Worm (Caenorhabditis elegans): Measurements from ENCODE around the gene Y72A10A.1.

Gene Y72A10A.1

ce11 chrX:6138243-6138642 is at the start of gene Y72A10A.1:
Y72A10A.1 (minus strand) TSS chrX:6138343.
- TF ChIP-seq nhr-20 (tag; optimal IDR thresholded peaks at IDR 0.05) (no peak), zag-1 (tag; optimal IDR thresholded peaks at IDR 0.05) (no peak), blmp-1 (tag; optimal IDR thresholded peaks at IDR 0.05) (no peak), efl-1 (optimal IDR thresholded peaks at IDR 0.05) (no peak), efl-1 (GFP tag; optimal IDR thresholded peaks at IDR 0.05 in 1 of 2) (no peak), hlh-17 (GFP tag; optimal IDR thresholded peaks at IDR 0.05; ENCODE audit: borderline replicate concordance) (no peak), fkh-10 (GFP tag; optimal IDR thresholded peaks at IDR 0.05) (no peak), nhr-28 (tag; optimal IDR thresholded peaks at IDR 0.05) (no peak)

ce11 chrX:6187848-6188247 is 49.7 kb upstream of the Y72A10A.1 start, which contains the start of gene T13C5.10:
T13C5.10 (plus strand) TSS chrX:6188148.
- no peak for TF ChIP-seq tlp-1 (tag; optimal IDR thresholded peaks at IDR 0.05)
- TF ChIP-seq nhr-12 (tag; optimal IDR thresholded peaks at IDR 0.05), result no peak
- TF ChIP-seq ceh-8 (GFP tag; optimal IDR thresholded peaks at IDR 0.05), result no peak
- no peak for TF ChIP-seq sptf-1 (tag; optimal IDR thresholded peaks at IDR 0.05)
- no peak for TF ChIP-seq lir-3 (tag; optimal IDR thresholded peaks at IDR 0.05; ENCODE audit: poor library complexity)
- no peak for TF ChIP-seq zag-1 (tag; optimal IDR thresholded peaks at IDR 0.05)
- TF ChIP-seq unc-30 (tag; optimal IDR thresholded peaks at IDR 0.05), result no peak
- TF ChIP-seq unc-62 (GFP tag; optimal IDR thresholded peaks at IDR 0.05), result no peak
- no peak for TF ChIP-seq C16A3.4 (tag; optimal IDR thresholded peaks at IDR 0.05)
- no peak for TF ChIP-seq lin-35 (GFP tag; optimal IDR thresholded peaks at IDR 0.05)
- no peak for TF ChIP-seq fkh-4 (tag; optimal IDR thresholded peaks at IDR 0.05; ENCODE audit: borderline replicate concordance)
- TF ChIP-seq ceh-88 (GFP tag; IDR thresholded peaks at IDR 0.05), result no peak
- no peak for TF ChIP-seq fkh-10 (GFP tag; optimal IDR thresholded peaks at IDR 0.05)
- TF ChIP-seq snu-23 (GFP tag; optimal IDR thresholded peaks at IDR 0.05), result no peak
- TF ChIP-seq C34B4.2 (tag; optimal IDR thresholded peaks at IDR 0.05), result no peak

ce11 chrX:6184709-6185108 is 46.6 kb upstream of the Y72A10A.1 start, which contains the start of gene T13C5.2:
T13C5.2 (plus strand) TSS chrX:6185009.
- TF ChIP-seq ets-5 (GFP tag; IDR thresholded peaks at IDR 0.05), result no peak
- no peak for TF ChIP-seq ces-1 (GFP tag; optimal IDR thresholded peaks at IDR 0.05)
- no peak for TF ChIP-seq C04F5.9 (tag; optimal IDR thresholded peaks at IDR 0.05)
- no peak for TF ChIP-seq ceh-88 (GFP tag; IDR thresholded peaks at IDR 0.05)
- no peak for TF ChIP-seq fkh-8 (tag; optimal IDR thresholded peaks at IDR 0.05)
- no peak for TF ChIP-seq nhr-237 (tag; optimal IDR thresholded peaks at IDR 0.05)
- no peak for TF ChIP-seq hlh-17 (GFP tag; optimal IDR thresholded peaks at IDR 0.05; ENCODE audit: borderline replicate concordance)
- TF ChIP-seq aly-2 (tag; optimal IDR thresholded peaks at IDR 0.05), result no peak
- TF ChIP-seq sup-37 (GFP tag; optimal IDR thresholded peaks at IDR 0.05), result no peak
- no peak for TF ChIP-seq grh-1 (GFP tag; IDR thresholded peaks at IDR 0.05)
- TF ChIP-seq mep-1 (tag; optimal IDR thresholded peaks at IDR 0.05), result no peak
- no peak for TF ChIP-seq hpl-2 (GFP tag; optimal IDR thresholded peaks at IDR 0.05)
- no peak for TF ChIP-seq lin-15B (tag; optimal IDR thresholded peaks at IDR 0.05)
- TF ChIP-seq ceh-8 (GFP tag; optimal IDR thresholded peaks at IDR 0.05), result no peak
- TF ChIP-seq unc-62 (GFP tag; optimal IDR thresholded peaks at IDR 0.05), result no peak
- no peak for TF ChIP-seq zip-4 (GFP tag; optimal IDR thresholded peaks at IDR 0.05)

- TF ChIP-seq rnt-1 (tag; optimal IDR thresholded peaks at IDR 0.05), result no peak
- TF ChIP-seq blmp-1 (tag; optimal IDR thresholded peaks at IDR 0.05), result peak; percentile 33
Observed at ce11 chrX:6180293-6180692, 42.1 kb upstream of the Y72A10A.1 start, which contains the start of gene T13C5.7. T13C5.7 (plus strand) TSS chrX:6180593.

ce11 chrX:6178989-6179388 is 40.8 kb upstream of the Y72A10A.1 start:
- TF ChIP-seq snu-23 (GFP tag; optimal IDR thresholded peaks at IDR 0.05) (no peak), tlp-1 (tag; optimal IDR thresholded peaks at IDR 0.05) (no peak), ztf-4 (tag; optimal IDR thresholded peaks at IDR 0.05) (no peak), vab-15 (tag; optimal IDR thresholded peaks at IDR 0.05) (no peak), elt-3 (tag; optimal IDR thresholded peaks at IDR 0.05) (peak in 1 of 6 experiments; percentile 19), ceh-90 (tag; optimal IDR thresholded peaks at IDR 0.05) (no peak), ama-1 (optimal IDR thresholded peaks at IDR 0.05) (no peak), C04F5.9 (tag; optimal IDR thresholded peaks at IDR 0.05) (no peak), ztf-11 (tag; optimal IDR thresholded peaks at IDR 0.05) (no peak), swsn-7 (tag; optimal IDR thresholded peaks at IDR 0.05) (no peak), nhr-28 (tag; optimal IDR thresholded peaks at IDR 0.05) (no peak), nhr-11 (tag; optimal IDR thresholded peaks at IDR 0.05) (no peak), lin-14 (GFP tag; optimal IDR thresholded peaks at IDR 0.05) (no peak), blmp-1 (tag; optimal IDR thresholded peaks at IDR 0.05) (peak; percentile 89), lin-13 (GFP tag; optimal IDR thresholded peaks at IDR 0.05) (no peak)

Data from whole organism, L1 larva.